Worm (Caenorhabditis elegans) whole organism, young adult: Measurements from ENCODE around the gene rps-30.

ENCODE experiments used
- D2030.7 ChIP-seq: fragments of 200-800 bp; sonication (Bioruptor generic); IDR thresholded peaks from 2 replicates; pipeline ENCODE4 v1.3.6; 2022; ENCODE audit warnings: missing genetic modification reagents, missing genetic modification characterization, missing compliant biosample characterization
- F22D6.2 ChIP-seq: sonication (generic microtip); optimal IDR thresholded peaks from 2 replicates; lab custom pipeline; 2016; ENCODE audit warnings: mild to moderate bottlenecking, missing genetic modification characterization, missing compliant biosample characterization
- F37B4.10 ChIP-seq: fragments of 200-800 bp; sonication (Bioruptor generic); IDR thresholded peaks from 2 replicates; pipeline ENCODE4 v1.3.6; 2022; ENCODE audit warnings: missing genetic modification characterization, missing compliant biosample characterization
- F52B5.7 ChIP-seq: sonication (generic microtip); optimal IDR thresholded peaks from 2 replicates; lab custom pipeline; 2016; ENCODE audit warnings: mild to moderate bottlenecking, missing genetic modification characterization, missing compliant biosample characterization
- F55B11.4 ChIP-seq: sonication (generic microtip); optimal IDR thresholded peaks from 2 replicates; lab custom pipeline; 2016; ENCODE audit warnings: missing compliant biosample characterization, missing genetic modification characterization, borderline replicate concordance; ENCODE audit not compliant: insufficient read depth
- Y53F4B.3 ChIP-seq: fragments of 200-800 bp; sonication (Bioruptor generic); IDR thresholded peaks from 2 replicates; pipeline ENCODE4 v1.3.6; 2022; ENCODE audit warnings: missing genetic modification reagents, missing genetic modification characterization, missing compliant biosample characterization
- Y79H2A.3 ChIP-seq: fragments of 200-800 bp; sonication (Bioruptor generic); conservative IDR thresholded peaks from 2 replicates; pipeline ENCODE4 v1.3.6; 2022; ENCODE audit warnings: missing genetic modification reagents, missing genetic modification characterization, missing compliant biosample characterization
- ama-1 ChIP-seq, 3 experiments: fragments of 150-350 bp in 1 of 3; sonication (generic microtip) in 2 of 3; optimal IDR thresholded peaks; 2 replicates each; lab custom pipeline; 2014 to 2018; ENCODE audit warnings: missing biosample characterization in 2 of 3, missing genetic modification characterization in 2 of 3, missing genetic modification reagents in 2 of 3
- ceh-100 ChIP-seq: fragments of 200-800 bp; sonication (Bioruptor generic); IDR thresholded peaks from 2 replicates; pipeline ENCODE4 v1.3.6; 2022; ENCODE audit warnings: missing genetic modification reagents, missing genetic modification characterization, missing compliant biosample characterization
- ceh-27 ChIP-seq: fragments of 200-800 bp; sonication (Bioruptor generic); optimal IDR thresholded peaks from 2 replicates; lab custom pipeline; 2018; ENCODE audit warnings: mild to moderate bottlenecking, missing genetic modification characterization, moderate library complexity, missing compliant biosample characterization
- egl-18 ChIP-seq: fragments of 200-800 bp; sonication (Bioruptor generic); IDR thresholded peaks from 2 replicates; pipeline ENCODE4 v1.3.6; 2022; ENCODE audit warnings: missing genetic modification reagents, missing genetic modification characterization, missing compliant biosample characterization
- ets-4 ChIP-seq: fragments of 200-800 bp; sonication (Bioruptor generic); optimal IDR thresholded peaks from 2 replicates; lab custom pipeline; 2018; ENCODE audit warnings: mild to moderate bottlenecking, missing genetic modification characterization, missing compliant biosample characterization
- fkh-3 ChIP-seq: sonication (generic microtip); optimal IDR thresholded peaks from 2 replicates; lab custom pipeline; 2016; ENCODE audit warnings: mild to moderate bottlenecking, missing genetic modification characterization, missing compliant biosample characterization
- hmg-20 ChIP-seq: fragments of 200-800 bp; sonication (Bioruptor generic); IDR thresholded peaks from 2 replicates; pipeline ENCODE4 v1.3.6; 2022; ENCODE audit warnings: missing genetic modification reagents, missing genetic modification characterization, missing compliant biosample characterization
- hrde-1 ChIP-seq: sonication (generic microtip); optimal IDR thresholded peaks from 2 replicates; lab custom pipeline; 2016; ENCODE audit warnings: missing genetic modification characterization, mild to moderate bottlenecking, missing compliant biosample characterization, moderate library complexity, missing genotype, missing genetic modification reagents, borderline replicate concordance
- hsf-1 ChIP-seq: fragments of 200-800 bp; sonication (Bioruptor generic); IDR thresholded peaks from 2 replicates; pipeline ENCODE4 v1.3.6; 2022; ENCODE audit warnings: missing genetic modification reagents, missing genetic modification characterization, missing compliant biosample characterization
- lag-1 ChIP-seq: fragments of 200-800 bp; sonication (Bioruptor generic); IDR thresholded peaks from 2 replicates; pipeline ENCODE4 v1.3.6; 2022; ENCODE audit warnings: missing genetic modification reagents, missing genetic modification characterization, missing compliant biosample characterization
- let-526 ChIP-seq: fragments of 200-800 bp; sonication (Bioruptor generic); IDR thresholded peaks from 2 replicates; pipeline ENCODE4 v1.3.6; 2022; ENCODE audit warnings: missing genetic modification reagents, missing genetic modification characterization, missing compliant biosample characterization
- let-607 ChIP-seq, 2 experiments: fragments of 200-800 bp in 1 of 2; sonication (Bioruptor generic) in 1 of 2; sonication (generic microtip) in 1 of 2; optimal IDR thresholded peaks; 2 replicates each; lab custom pipeline; 2016 to 2018; ENCODE audit warnings: mild to moderate bottlenecking in 2 of 2, missing compliant biosample characterization in 2 of 2, missing genetic modification characterization in 2 of 2, moderate library complexity in 2 of 2, missing genotype in 1 of 2
- lin-26 ChIP-seq: fragments of 200-800 bp; sonication (Bioruptor generic); IDR thresholded peaks from 2 replicates; pipeline ENCODE4 v1.3.6; 2022; ENCODE audit warnings: missing genetic modification reagents, missing genetic modification characterization, missing compliant biosample characterization
- lin-40 ChIP-seq: sonication (generic microtip); optimal IDR thresholded peaks from 2 replicates; lab custom pipeline; 2016; ENCODE audit warnings: missing genetic modification characterization, mild to moderate bottlenecking, missing compliant biosample characterization, missing genotype, missing genetic modification reagents
- lir-1 ChIP-seq: fragments of 200-800 bp; sonication (Bioruptor generic); conservative IDR thresholded peaks from 2 replicates; pipeline ENCODE4 v1.3.6; 2022; ENCODE audit warnings: missing genetic modification reagents, missing genetic modification characterization, missing compliant biosample characterization
- lsl-1 ChIP-seq: fragments of 200-800 bp; sonication (Bioruptor generic); optimal IDR thresholded peaks from 2 replicates; lab custom pipeline; 2018; ENCODE audit warnings: mild to moderate bottlenecking, missing genetic modification characterization, moderate library complexity, missing compliant biosample characterization
- madf-3 ChIP-seq: fragments of 200-800 bp; sonication (Bioruptor generic); IDR thresholded peaks from 2 replicates; pipeline ENCODE4 v1.3.6; 2022; ENCODE audit warnings: missing genetic modification reagents, missing genetic modification characterization, missing compliant biosample characterization
- madf-6 ChIP-seq: fragments of 200-800 bp; sonication (Bioruptor generic); IDR thresholded peaks from 2 replicates; pipeline ENCODE4 v1.3.6; 2022; ENCODE audit warnings: missing genetic modification reagents, missing genetic modification characterization, missing compliant biosample characterization
- mxl-1 ChIP-seq: sonication (generic microtip); optimal IDR thresholded peaks from 2 replicates; lab custom pipeline; 2016; ENCODE audit warnings: missing genetic modification characterization, missing compliant biosample characterization
- nfya-1 ChIP-seq: sonication (generic microtip); optimal IDR thresholded peaks from 2 replicates; lab custom pipeline; 2017; ENCODE audit warnings: antibody characterized with exemption, missing compliant biosample characterization, missing genetic modification characterization, borderline replicate concordance; ENCODE audit not compliant: insufficient read depth
- nfya-2 ChIP-seq: fragments of 200-800 bp; sonication (Bioruptor generic); IDR thresholded peaks from 2 replicates; pipeline ENCODE4 v1.3.6; 2022; ENCODE audit warnings: missing genetic modification reagents, missing genetic modification characterization, missing compliant biosample characterization
- nhr-120 ChIP-seq: fragments of 200-800 bp; sonication (Bioruptor generic); IDR thresholded peaks from 2 replicates; pipeline ENCODE4 v1.3.6; 2022; ENCODE audit warnings: missing genetic modification characterization, missing compliant biosample characterization
- nhr-27 ChIP-seq: fragments of 200-800 bp; sonication (Bioruptor generic); optimal IDR thresholded peaks from 2 replicates; lab custom pipeline; 2018; ENCODE audit warnings: mild to moderate bottlenecking, missing genetic modification characterization, moderate library complexity, missing compliant biosample characterization
- nhr-80 ChIP-seq: sonication (generic microtip); optimal IDR thresholded peaks from 2 replicates; lab custom pipeline; 2016; ENCODE audit warnings: missing genetic modification characterization, missing compliant biosample characterization
- snpc-4 ChIP-seq, 5 experiments: fragments of 150-350 bp in 1 of 5; sonication (generic microtip) in 4 of 5; optimal IDR thresholded peaks; 2 replicates each; lab custom pipeline; 2014 to 2018; ENCODE audit warnings: missing genetic modification characterization in 5 of 5, missing biosample characterization in 3 of 5, antibody characterized with exemption in 2 of 5, mild to moderate bottlenecking in 2 of 5, missing compliant biosample characterization in 2 of 5, missing genotype in 2 of 5, moderate library complexity in 2 of 5, missing genetic modification reagents in 1 of 5
- somi-1 ChIP-seq: fragments of 200-800 bp; sonication (Bioruptor generic); optimal IDR thresholded peaks from 2 replicates; lab custom pipeline; 2018; ENCODE audit warnings: mild to moderate bottlenecking, missing genetic modification characterization, missing compliant biosample characterization
- tbp1 ChIP-seq: fragments of 200-800 bp; sonication (Bioruptor generic); optimal IDR thresholded peaks from 2 replicates; lab custom pipeline; 2018; ENCODE audit warnings: mild to moderate bottlenecking, missing genetic modification characterization, missing compliant biosample characterization
- tlf-1 ChIP-seq: fragments of 200-800 bp; sonication (Bioruptor generic); optimal IDR thresholded peaks from 2 replicates; lab custom pipeline; 2018; ENCODE audit warnings: mild to moderate bottlenecking, missing genetic modification characterization, missing compliant biosample characterization
- unc-130 ChIP-seq: sonication (generic microtip); optimal IDR thresholded peaks from 2 replicates; lab custom pipeline; 2016; ENCODE audit warnings: missing genetic modification reagents, missing genetic modification characterization, missing compliant biosample characterization
- unc-62 ChIP-seq: fragments of 150-350 bp; optimal IDR thresholded peaks from 2 replicates; lab custom pipeline; 2014; ENCODE audit warnings: missing biosample characterization, missing genetic modification reagents, missing genetic modification characterization
- ztf-22 ChIP-seq: fragments of 200-800 bp; sonication (Bioruptor generic); optimal IDR thresholded peaks from 2 replicates; lab custom pipeline; 2018; ENCODE audit warnings: mild to moderate bottlenecking, missing genetic modification characterization, moderate library complexity, missing compliant biosample characterization
- ztf-3 ChIP-seq: fragments of 200-800 bp; sonication (Bioruptor generic); optimal IDR thresholded peaks from 2 replicates; lab custom pipeline; 2018; ENCODE audit warnings: mild to moderate bottlenecking, missing genetic modification characterization, missing compliant biosample characterization
- ztf-6 ChIP-seq: fragments of 200-800 bp; sonication (Bioruptor generic); IDR thresholded peaks from 2 replicates; pipeline ENCODE4 v1.3.6; 2022; ENCODE audit warnings: missing genetic modification reagents, missing genetic modification characterization, missing compliant biosample characterization

The rps-30 gene

ce11 chrV:7804064-7804800 lies 27.9 kb downstream of the rps-30 start, which contains the start of gene uvs-1 (continued):
- TF ChIP-seq lin-26 = 0 out of 2 replicates have a peak, but pooled peaks have one; percentile 7
- peak; percentile 68 for TF ChIP-seq D2030.7 (GFP tag; lab: Robert Waterston, UW)
- TF ChIP-seq Y53F4B.3 (GFP tag; lab: Robert Waterston, UW) = no peak
- no peak for TF ChIP-seq somi-1 (GFP tag; lab: Kevin White, UChicago)
- TF ChIP-seq ztf-6 = no peak
- no peak for TF ChIP-seq lag-1 (GFP tag; lab: Robert Waterston, UW)
- TF ChIP-seq ceh-100 (GFP tag; lab: Robert Waterston, UW) = peak; percentile 25; the same call in 1 of the 2 replicates
- TF ChIP-seq madf-6 (GFP tag; lab: Robert Waterston, UW) = peak; percentile 93
- no peak for TF ChIP-seq unc-130 (GFP tag; lab: Kevin White, UChicago)
- TF ChIP-seq nhr-27 = no peak
- 0 out of 2 replicates have a peak, but pooled peaks have one; percentile 20 for TF ChIP-seq let-526 (GFP tag; lab: Robert Waterston, UW)
- no peak for TF ChIP-seq mxl-1 (tag; lab: Kevin White, UChicago)
- TF ChIP-seq lir-1 (GFP tag; lab: Robert Waterston, UW) = no peak
- TF ChIP-seq tbp1 (GFP tag; lab: Kevin White, UChicago) = no peak
- TF ChIP-seq ets-4 (GFP tag; lab: Kevin White, UChicago) = no peak
- peak; percentile 78 for TF ChIP-seq hsf-1 (GFP tag; lab: Robert Waterston, UW)
- TF ChIP-seq fkh-3 (tag; lab: Kevin White, UChicago) = no peak
- no peak for TF ChIP-seq nfya-2 (GFP tag; lab: Robert Waterston, UW)
- TF ChIP-seq snpc-4 (GFP tag; optimal IDR thresholded peaks at IDR 0.05; lab: Kevin White, UChicago) = no peak
- TF ChIP-seq snpc-4 (tag; optimal IDR thresholded peaks at IDR 0.05; lab: Kevin White, UChicago) = no peak
- TF ChIP-seq hrde-1 (tag; lab: Kevin White, UChicago) = no peak
- no peak for TF ChIP-seq unc-62 (GFP tag; lab: Kevin White, UChicago)
- TF ChIP-seq nfya-1 (tag; lab: Kevin White, UChicago) = no peak
- TF ChIP-seq Y79H2A.3 = no peak
- TF ChIP-seq hmg-20 (GFP tag; lab: Robert Waterston, UW) = no peak
- TF ChIP-seq let-607 (tag; optimal IDR thresholded peaks at IDR 0.05; lab: Kevin White, UChicago) = no peak
- no peak for TF ChIP-seq F55B11.4
- no peak for TF ChIP-seq egl-18 (GFP tag; lab: Robert Waterston, UW)
- TF ChIP-seq lin-40 = no peak
- no peak for TF ChIP-seq F37B4.10
- peak; percentile 32 for TF ChIP-seq ama-1 (optimal IDR thresholded peaks at IDR 0.05; lab: Kevin White, UChicago)
- TF ChIP-seq ama-1 (GFP tag; optimal IDR thresholded peaks at IDR 0.05; lab: Kevin White, UChicago) = no peak
- no peak for TF ChIP-seq F52B5.7
- peak; percentile 51 for TF ChIP-seq ceh-27
- TF ChIP-seq F22D6.2 = no peak
- TF ChIP-seq nhr-80 (tag; lab: Kevin White, UChicago) = peak; percentile 47
- no peak for TF ChIP-seq ztf-22 (GFP tag; lab: Kevin White, UChicago)
- peak; percentile 73; the same call in 1 of the 2 replicates for TF ChIP-seq madf-3
- no peak for TF ChIP-seq ztf-3 (GFP tag; lab: Kevin White, UChicago)
- TF ChIP-seq lsl-1 (GFP tag; lab: Kevin White, UChicago) = no peak
- no peak for TF ChIP-seq tlf-1 (GFP tag; lab: Kevin White, UChicago)
- TF ChIP-seq nhr-120 (GFP tag; lab: Robert Waterston, UW) = no peak
